Fruit fly (Drosophila melanogaster): ENCODE measurements around the gene CG7044.

CG7044 gene

dm6 chr3R:21107907-21108591 lies 6.5 kb upstream of the CG7044 start, which contains the start of the genes Sec15 and rtet (continued):
- peak; percentile 16 for TF ChIP-seq YL-1 (GFP tag; optimal IDR thresholded peaks at IDR 0.05)
- TF ChIP-seq Scr (GFP tag; IDR thresholded peaks at IDR 0.05; ENCODE audit: partially characterized antibody) = peak; percentile 64
- TF ChIP-seq luna (GFP tag; optimal IDR thresholded peaks at IDR 0.05) = no peak
- peak; percentile 44 for TF ChIP-seq CG1233 (GFP tag; optimal IDR thresholded peaks at IDR 0.05)
- TF ChIP-seq bowl (GFP tag; IDR thresholded peaks at IDR 0.05) = no peak
- TF ChIP-seq ro (GFP tag; IDR thresholded peaks at IDR 0.05) = no peak
- TF ChIP-seq ttk (GFP tag; IDR thresholded peaks at IDR 0.05) = 0 out of 2 replicates have a peak, but pooled peaks have one; percentile 24
- TF ChIP-seq mam (GFP tag; optimal IDR thresholded peaks at IDR 0.05) = no peak
- no peak for TF ChIP-seq CG12071 (GFP tag; optimal IDR thresholded peaks at IDR 0.05)
- TF ChIP-seq hkb (optimal IDR thresholded peaks at IDR 0.05) = no peak
- TF ChIP-seq hkb (GFP tag; IDR thresholded peaks at IDR 0.05) = 0 out of 2 replicates have a peak, but pooled peaks have one; percentile 35
- TF ChIP-seq CG13123 (GFP tag; optimal IDR thresholded peaks at IDR 0.05) = no peak
- TF ChIP-seq CG16779 (GFP tag; IDR thresholded peaks at IDR 0.05) = 0 out of 2 replicates have a peak, but pooled peaks have one; percentile 26
- peak; percentile 27 for TF ChIP-seq Fer2 (tag; optimal IDR thresholded peaks at IDR 0.05)
- peak; percentile 40 for TF ChIP-seq HLH54F (GFP tag; optimal IDR thresholded peaks at IDR 0.05)
- TF ChIP-seq CG3281 (GFP tag; optimal IDR thresholded peaks at IDR 0.05) = peak; percentile 57
- TF ChIP-seq Bteb2 (GFP tag; optimal IDR thresholded peaks at IDR 0.05) = peak; percentile 28
- TF ChIP-seq az2 (GFP tag; optimal IDR thresholded peaks at IDR 0.05) = peak; percentile 33
- TF ChIP-seq crp (GFP tag; optimal IDR thresholded peaks at IDR 0.05) = peak in 1 of 2 experiments; percentile 87
- peak; percentile 46; the same call in 1 of the 2 replicates for TF ChIP-seq E2f1 (GFP tag; IDR thresholded peaks at IDR 0.05)
- no peak for TF ChIP-seq ham (GFP tag; IDR thresholded peaks at IDR 0.05)
- TF ChIP-seq Hmr (GFP tag; optimal IDR thresholded peaks at IDR 0.05) = peak; percentile 46
- TF ChIP-seq CG42726 (GFP tag; IDR thresholded peaks at IDR 0.05; ENCODE audit: partially characterized antibody) = no peak
- TF ChIP-seq Six4 (GFP tag; optimal IDR thresholded peaks at IDR 0.05) = peak; percentile 12
- no peak for TF ChIP-seq CG4360 (GFP tag; IDR thresholded peaks at IDR 0.05)
- TF ChIP-seq dimm (GFP tag; IDR thresholded peaks at IDR 0.05) = no peak
- no peak for TF ChIP-seq ERR (GFP tag; optimal IDR thresholded peaks at IDR 0.05)
- no peak for TF ChIP-seq CG8281 (tag; optimal IDR thresholded peaks at IDR 0.05)
- peak; percentile 19 for TF ChIP-seq tx (GFP tag; optimal IDR thresholded peaks at IDR 0.05)
- no peak for TF ChIP-seq Atf-2 (GFP tag; optimal IDR thresholded peaks at IDR 0.05)
- TF ChIP-seq insv (GFP tag; optimal IDR thresholded peaks at IDR 0.05) = peak in 1 of 2 experiments; percentile 15
- no peak for TF ChIP-seq CG7987 (GFP tag; optimal IDR thresholded peaks at IDR 0.05)
- no peak for TF ChIP-seq seq (GFP tag; IDR thresholded peaks at IDR 0.05)
- TF ChIP-seq nerfin-1 (tag; optimal IDR thresholded peaks at IDR 0.05) = peak; percentile 73
- peak in 1 of 2 experiments; percentile 72 for TF ChIP-seq dpn (GFP tag; optimal IDR thresholded peaks at IDR 0.05)
- peak; percentile 37 for TF ChIP-seq HHEX (GFP tag; optimal IDR thresholded peaks at IDR 0.05)
- TF ChIP-seq Deaf1 (tag; optimal IDR thresholded peaks at IDR 0.05) = no peak
- TF ChIP-seq CG12942 (GFP tag; optimal IDR thresholded peaks at IDR 0.05) = peak; percentile 38
- TF ChIP-seq Dfd (GFP tag; optimal IDR thresholded peaks at IDR 0.05) = no peak
- TF ChIP-seq crc (GFP tag; optimal IDR thresholded peaks at IDR 0.05) = no peak
- no peak for TF ChIP-seq Sox100B (GFP tag; optimal IDR thresholded peaks at IDR 0.05)
- peak; percentile 1 for TF ChIP-seq zfh2 (GFP tag; optimal IDR thresholded peaks at IDR 0.05)
